Worm (Caenorhabditis elegans): ENCODE measurements around the gene col-92.

The col-92 gene

ce11 chrIII:10987561-10988184 is 4.6 kb upstream of the col-92 start, which contains the start of gene col-94:
TSS of gene col-94 (minus strand) at chrIII:10987873.
- TF ChIP-seq dao-5 (tag; optimal IDR thresholded peaks at IDR 0.05) (no peak), W03F9.2 (tag; optimal IDR thresholded peaks at IDR 0.05) (no peak), him-1 (tag; optimal IDR thresholded peaks at IDR 0.05) (no peak)

- TF ChIP-seq him-1 (tag; optimal IDR thresholded peaks at IDR 0.05), result no peak
- TF ChIP-seq W03F9.2 (tag; optimal IDR thresholded peaks at IDR 0.05), result no peak
Measured at ce11 chrIII:10985559-10986036, 2.5 kb upstream of the col-92 start, which contains the start of gene col-93. TSS of gene col-93 (minus strand) at chrIII:10985609.

ce11 chrIII:10981555-10981954 is 1.5 kb downstream of the col-92 start:
- TF ChIP-seq W03F9.2 (tag; optimal IDR thresholded peaks at IDR 0.05) (no peak), him-1 (tag; optimal IDR thresholded peaks at IDR 0.05) (no peak), dao-5 (tag; optimal IDR thresholded peaks at IDR 0.05) (no peak)

ce11 chrIII:10976580-10976979 is 6.5 kb downstream of the col-92 start:
- no peak for TF ChIP-seq dao-5 (tag; optimal IDR thresholded peaks at IDR 0.05)
- no peak for TF ChIP-seq him-1 (tag; optimal IDR thresholded peaks at IDR 0.05)
- no peak for TF ChIP-seq W03F9.2 (tag; optimal IDR thresholded peaks at IDR 0.05)

- TF ChIP-seq dao-5 (tag; optimal IDR thresholded peaks at IDR 0.05), result no peak
- no peak for TF ChIP-seq him-1 (tag; optimal IDR thresholded peaks at IDR 0.05)
- no peak for TF ChIP-seq W03F9.2 (tag; optimal IDR thresholded peaks at IDR 0.05)
Measured at ce11 chrIII:10969644-10970043, 13.4 kb downstream of the col-92 start, which contains the start of gene dhc-4. TSS of gene dhc-4 (plus strand) at chrIII:10969944.

- TF ChIP-seq W03F9.2 (tag; optimal IDR thresholded peaks at IDR 0.05) (no peak), dao-5 (tag; optimal IDR thresholded peaks at IDR 0.05) (no peak), him-1 (tag; optimal IDR thresholded peaks at IDR 0.05) (no peak)
Measured at ce11 chrIII:10967010-10967409, 16.0 kb downstream of the col-92 start, which contains the start of gene W05B2.2. TSS of gene W05B2.2 (minus strand) at chrIII:10967110.

ce11 chrIII:10962910-10963309 is 20.1 kb downstream of the col-92 start:
- no peak for TF ChIP-seq him-1 (tag; optimal IDR thresholded peaks at IDR 0.05)
- no peak for TF ChIP-seq W03F9.2 (tag; optimal IDR thresholded peaks at IDR 0.05)
- TF ChIP-seq dao-5 (tag; optimal IDR thresholded peaks at IDR 0.05), result no peak

- no peak for TF ChIP-seq him-1 (tag; optimal IDR thresholded peaks at IDR 0.05)
Measured at ce11 chrIII:10960387-10960786, 22.7 kb downstream of the col-92 start.

- TF ChIP-seq dao-5 (tag; optimal IDR thresholded peaks at IDR 0.05) (no peak), him-1 (tag; optimal IDR thresholded peaks at IDR 0.05) (no peak), W03F9.2 (tag; optimal IDR thresholded peaks at IDR 0.05) (no peak)
Measured at ce11 chrIII:10957710-10958109, 25.3 kb downstream of the col-92 start.

- TF ChIP-seq him-1 (tag; optimal IDR thresholded peaks at IDR 0.05), result no peak
- TF ChIP-seq W03F9.2 (tag; optimal IDR thresholded peaks at IDR 0.05), result no peak
- TF ChIP-seq dao-5 (tag; optimal IDR thresholded peaks at IDR 0.05), result no peak
Measured at ce11 chrIII:10957236-10957635, 25.8 kb downstream of the col-92 start.

ce11 chrIII:10953160-10953559 is 29.9 kb downstream of the col-92 start, which contains the start of gene zig-5:
TSS of gene zig-5 (minus strand) at chrIII:10953508.
- TF ChIP-seq him-1 (tag; optimal IDR thresholded peaks at IDR 0.05) (no peak), dao-5 (tag; optimal IDR thresholded peaks at IDR 0.05) (no peak), W03F9.2 (tag; optimal IDR thresholded peaks at IDR 0.05) (no peak)

ce11 chrIII:10951713-10952112 is 31.3 kb downstream of the col-92 start:
- TF ChIP-seq W03F9.2 (tag; optimal IDR thresholded peaks at IDR 0.05) (no peak), him-1 (tag; optimal IDR thresholded peaks at IDR 0.05) (no peak), dao-5 (tag; optimal IDR thresholded peaks at IDR 0.05) (no peak)

- TF ChIP-seq W03F9.2 (tag; optimal IDR thresholded peaks at IDR 0.05) (no peak), dao-5 (tag; optimal IDR thresholded peaks at IDR 0.05) (no peak), him-1 (tag; optimal IDR thresholded peaks at IDR 0.05) (no peak)
Measured at ce11 chrIII:10947155-10947554, 35.9 kb downstream of the col-92 start, which contains the start of gene strd-1. TSS of gene strd-1 (plus strand) at chrIII:10947455.

ce11 chrIII:10945537-10945936 is 37.5 kb downstream of the col-92 start:
- no peak for TF ChIP-seq him-1 (tag; optimal IDR thresholded peaks at IDR 0.05)
- TF ChIP-seq dao-5 (tag; optimal IDR thresholded peaks at IDR 0.05), result no peak
- TF ChIP-seq W03F9.2 (tag; optimal IDR thresholded peaks at IDR 0.05), result no peak

ce11 chrIII:10942905-10943304 is 40.1 kb downstream of the col-92 start:
- TF ChIP-seq W03F9.2 (tag; optimal IDR thresholded peaks at IDR 0.05) (no peak), dao-5 (tag; optimal IDR thresholded peaks at IDR 0.05) (no peak), him-1 (tag; optimal IDR thresholded peaks at IDR 0.05) (no peak)
